Fruit fly (Drosophila melanogaster): Measurements from ENCODE around the gene CG13280.

DNA sequence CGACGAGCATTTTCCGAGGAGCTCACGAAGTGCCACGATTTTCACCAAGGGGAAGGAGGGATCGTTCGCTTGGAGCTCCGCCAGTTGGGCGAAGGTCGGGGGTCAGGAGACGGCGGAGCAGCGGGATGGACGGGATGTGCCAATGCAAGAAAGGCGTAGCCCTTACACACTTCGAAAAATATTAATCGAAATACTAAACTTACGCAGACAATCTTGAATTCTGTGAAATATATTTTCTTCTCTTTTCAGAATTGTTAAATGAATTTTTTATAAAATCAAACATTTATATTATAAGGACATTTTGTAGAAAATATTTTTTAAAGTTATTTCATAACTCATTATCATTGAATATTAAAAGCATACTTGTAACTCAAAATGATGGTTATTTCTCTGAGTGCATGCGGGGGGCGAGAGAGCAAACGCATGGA lies 48.0 kb upstream of the CG13280 start:
- TF ChIP-seq psq (optimal IDR thresholded peaks at IDR 0.05) (no peak), insv (optimal IDR thresholded peaks at IDR 0.05) (no peak), Myc (optimal IDR thresholded peaks at IDR 0.05) (no peak), Sin3A (optimal IDR thresholded peaks at IDR 0.05) (no peak), h (optimal IDR thresholded peaks at IDR 0.05) (no peak), ttk (optimal IDR thresholded peaks at IDR 0.05) (no peak)
